Worm (Caenorhabditis elegans) whole organism, L4 larva: ENCODE data around the gene F37H8.6.
"Not testable (repeated sequence)": the region's sequence is repeated elsewhere in the genome, so short reads cannot be mapped to it uniquely, and the experiment has no call there.

Experiments
- nhr-25 ChIP-seq: sonication (generic microtip); optimal IDR thresholded peaks from 2 replicates; lab custom pipeline; 2017; ENCODE audit warnings: missing genetic modification characterization, mild to moderate bottlenecking, missing compliant biosample characterization, antibody characterized with exemption, moderate library complexity, borderline replicate concordance; ENCODE audit not compliant: insufficient read depth
- nhr-77 ChIP-seq: fragments of 150-350 bp; optimal IDR thresholded peaks from 2 replicates; lab custom pipeline; 2014; ENCODE audit warnings: missing biosample characterization, missing genetic modification characterization

ce11 chrII:11168893-11169292 is 8.4 kb downstream of the F37H8.6 start:
- TF ChIP-seq nhr-25, nhr-77 (tag; lab: Kevin White, UChicago): not testable (repeated sequence)
